Fruit fly (Drosophila melanogaster) whole organism, embryonic: ENCODE measurements around the gene CG9240.

ENCODE experiments used
- Bgb ChIP-seq: fragments of 200-800 bp; sonication (Bioruptor generic); IDR thresholded peaks from 2 replicates; pipeline ENCODE4 v1.3.6; 2022; ENCODE audit warnings: missing biosample characterization, missing genetic modification characterization; ENCODE audit not compliant: partially characterized antibody
- Blimp-1 ChIP-seq: fragments of 200-800 bp; sonication (Bioruptor generic); optimal IDR thresholded peaks from 3 replicates; lab custom pipeline; 2018; ENCODE audit warnings: missing biosample characterization, missing genetic modification characterization, mild to moderate bottlenecking, moderate library complexity, missing genetic modification reagents
- CG12769 ChIP-seq: fragments of 200-800 bp; sonication (Bioruptor generic); optimal IDR thresholded peaks from 2 replicates; lab custom pipeline; 2019; ENCODE audit warnings: missing biosample characterization, mild to moderate bottlenecking, missing genetic modification characterization, moderate library complexity
- CG14667 ChIP-seq: fragments of 200-800 bp; sonication (Bioruptor generic); IDR thresholded peaks from 2 replicates; pipeline ENCODE4 v1.3.6; 2022; ENCODE audit warnings: missing biosample characterization, missing genetic modification characterization
- CG15269 ChIP-seq: fragments of 200-800 bp; sonication (Bioruptor generic); optimal IDR thresholded peaks from 2 replicates; lab custom pipeline; 2018; ENCODE audit warnings: missing biosample characterization, mild to moderate bottlenecking, missing genetic modification characterization, moderate library complexity
- CG15601 ChIP-seq: fragments of 200-800 bp; sonication (Bioruptor generic); optimal IDR thresholded peaks from 3 replicates; lab custom pipeline; 2019; ENCODE audit warnings: missing biosample characterization, mild to moderate bottlenecking, missing genetic modification characterization, moderate library complexity
- CG17186 ChIP-seq: fragments of 200-800 bp; sonication (Bioruptor generic); optimal IDR thresholded peaks from 3 replicates; lab custom pipeline; 2017; ENCODE audit warnings: missing biosample characterization, missing genetic modification reagents, missing genetic modification characterization
- CG17385 ChIP-seq: fragments of 200-800 bp; sonication (Bioruptor generic); optimal IDR thresholded peaks from 3 replicates; lab custom pipeline; 2018; ENCODE audit warnings: missing biosample characterization, mild to moderate bottlenecking, missing genetic modification characterization
- CG17829 ChIP-seq: fragments of 200-800 bp; optimal IDR thresholded peaks from 2 replicates; lab custom pipeline; 2019; ENCODE audit warnings: missing biosample characterization, mild to moderate bottlenecking, missing genetic modification characterization, moderate library complexity
- CG18262 ChIP-seq: fragments of 200-800 bp; optimal IDR thresholded peaks from 3 replicates; lab custom pipeline; 2019; ENCODE audit warnings: missing biosample characterization, mild to moderate bottlenecking, missing genetic modification characterization, moderate library complexity
- CG30020 ChIP-seq: fragments of 200-800 bp; optimal IDR thresholded peaks from 2 replicates; lab custom pipeline; 2019; ENCODE audit warnings: missing biosample characterization, mild to moderate bottlenecking, missing genetic modification characterization, moderate library complexity
- CG31441 ChIP-seq: fragments of 200-800 bp; sonication (Bioruptor generic); IDR thresholded peaks from 2 replicates; pipeline ENCODE4 v1.3.6; 2022; ENCODE audit warnings: missing biosample characterization, missing genetic modification characterization
- CG33213 ChIP-seq: fragments of 200-800 bp; sonication (Bioruptor generic); optimal IDR thresholded peaks from 3 replicates; lab custom pipeline; 2016; ENCODE audit warnings: missing biosample characterization, missing genetic modification characterization
- CG4404 ChIP-seq: fragments of 200-800 bp; sonication (Bioruptor generic); IDR thresholded peaks from 2 replicates; pipeline ENCODE4 v1.3.6; 2022; ENCODE audit warnings: missing biosample characterization, missing genetic modification characterization
- CG7928 ChIP-seq: fragments of 200-800 bp; sonication (Bioruptor generic); optimal IDR thresholded peaks from 2 replicates; lab custom pipeline; 2017; ENCODE audit warnings: missing biosample characterization, mild to moderate bottlenecking, missing genetic modification characterization
- CG7963 ChIP-seq: fragments of 200-800 bp; sonication (Bioruptor generic); IDR thresholded peaks from 3 replicates; pipeline ENCODE4 v1.3.6; 2022; ENCODE audit warnings: missing biosample characterization, missing genetic modification characterization; ENCODE audit not compliant: partially characterized antibody
- CG7987 ChIP-seq: fragments of 200-800 bp; sonication (Bioruptor generic); optimal IDR thresholded peaks from 2 replicates; lab custom pipeline; 2018; ENCODE audit warnings: missing biosample characterization, mild to moderate bottlenecking, missing genetic modification characterization, moderate library complexity
- CG8924 ChIP-seq: fragments of 200-800 bp; optimal IDR thresholded peaks from 3 replicates; lab custom pipeline; 2019; ENCODE audit warnings: missing biosample characterization, mild to moderate bottlenecking, missing genetic modification characterization, moderate library complexity
- CG9797 ChIP-seq: fragments of 200-800 bp; sonication (Bioruptor generic); optimal IDR thresholded peaks from 3 replicates; lab custom pipeline; 2018; ENCODE audit warnings: missing biosample characterization, mild to moderate bottlenecking, missing genetic modification characterization
- CTCF ChIP-seq: fragments of 200-800 bp; sonication (Bioruptor generic); optimal IDR thresholded peaks from 2 replicates; lab custom pipeline; 2017; ENCODE audit warnings: missing biosample characterization, mild to moderate bottlenecking, missing genetic modification characterization, moderate library complexity
- Dll ChIP-seq: fragments of 200-800 bp; sonication (Bioruptor generic); IDR thresholded peaks from 4 replicates; pipeline ENCODE4 v1.3.6; 2022; ENCODE audit warnings: missing biosample characterization, missing genetic modification characterization; ENCODE audit not compliant: partially characterized antibody
- HLH4C ChIP-seq: fragments of 200-800 bp; sonication (Bioruptor generic); IDR thresholded peaks from 3 replicates; pipeline ENCODE4 v1.3.6; 2022; ENCODE audit warnings: missing biosample characterization, missing genetic modification characterization; ENCODE audit not compliant: partially characterized antibody
- Hand ChIP-seq: fragments of 200-800 bp; sonication (Bioruptor generic); optimal IDR thresholded peaks from 2 replicates; lab custom pipeline; 2017; ENCODE audit warnings: mild to moderate bottlenecking, missing biosample characterization, missing genetic modification reagents, missing genetic modification characterization
- Hey ChIP-seq: fragments of 200-800 bp; sonication (Bioruptor generic); optimal IDR thresholded peaks from 3 replicates; lab custom pipeline; 2018; ENCODE audit warnings: missing biosample characterization, mild to moderate bottlenecking, missing genetic modification characterization
- HmgZ ChIP-seq: fragments of 200-800 bp; sonication (Bioruptor generic); optimal IDR thresholded peaks from 2 replicates; lab custom pipeline; 2018; ENCODE audit warnings: missing biosample characterization, mild to moderate bottlenecking, missing genetic modification characterization
- Lhr ChIP-seq: fragments of 200-800 bp; sonication (Bioruptor generic); optimal IDR thresholded peaks from 3 replicates; lab custom pipeline; 2017; ENCODE audit warnings: mild to moderate bottlenecking, missing biosample characterization, missing genetic modification reagents, missing genetic modification characterization
- MBD-R2 ChIP-seq: fragments of 200-800 bp; sonication (Bioruptor generic); IDR thresholded peaks from 2 replicates; pipeline ENCODE4 v1.3.6; 2022; ENCODE audit warnings: missing biosample characterization, missing genetic modification characterization
- MESR4 ChIP-seq: fragments of 200-800 bp; sonication (Bioruptor generic); optimal IDR thresholded peaks from 2 replicates; lab custom pipeline; 2018; ENCODE audit warnings: missing biosample characterization, mild to moderate bottlenecking, missing genetic modification characterization, moderate library complexity
- Med ChIP-seq: fragments of 200-800 bp; sonication (Bioruptor generic); peaks from one replicate; lab custom pipeline; 2016; ENCODE audit warnings: missing biosample characterization, missing genetic modification characterization, mild to moderate bottlenecking, inconsistent platforms, moderate library complexity
- Pdp1 ChIP-seq, 2 experiments: fragments of 200-800 bp; sonication (Bioruptor generic); optimal IDR thresholded peaks; 3 replicates each; lab custom pipeline; 2016; ENCODE audit warnings: missing biosample characterization in 2 of 2, missing genetic modification characterization in 2 of 2, mild to moderate bottlenecking in 1 of 2, moderate library complexity in 1 of 2
- Rfx ChIP-seq: fragments of 200-800 bp; sonication (Bioruptor generic); IDR thresholded peaks from 2 replicates; pipeline ENCODE4 v1.3.6; 2022; ENCODE audit warnings: missing biosample characterization, missing genetic modification characterization
- Rx ChIP-seq: fragments of 200-800 bp; sonication (Bioruptor generic); IDR thresholded peaks from 2 replicates; pipeline ENCODE4 v1.3.6; 2022; ENCODE audit warnings: missing biosample characterization, missing genetic modification characterization
- Sin3A ChIP-seq: fragments of >200 bp; optimal IDR thresholded peaks from 2 replicates; lab custom pipeline; 2018
- Stat92E ChIP-seq, 3 experiments: fragments of >200 bp in 2 of 3; fragments of 200-800 bp in 1 of 3; sonication (Bioruptor generic) in 1 of 3; optimal IDR thresholded peaks; 2 replicates each; lab custom pipeline; 2017 to 2019; ENCODE audit warnings: missing biosample characterization in 3 of 3, missing genetic modification characterization in 3 of 3, mild to moderate bottlenecking in 1 of 3, moderate library complexity in 1 of 3
- Xbp1 ChIP-seq: fragments of 200-800 bp; sonication (Bioruptor generic); optimal IDR thresholded peaks from 3 replicates; lab custom pipeline; 2016; ENCODE audit warnings: missing biosample characterization, mild to moderate bottlenecking, missing genetic modification characterization
- da ChIP-seq: fragments of 200-800 bp; sonication (Bioruptor generic); optimal IDR thresholded peaks from 2 replicates; lab custom pipeline; 2016; ENCODE audit warnings: missing biosample characterization, missing genetic modification characterization
- dm ChIP-seq: fragments of 200-800 bp; sonication (Bioruptor generic); optimal IDR thresholded peaks from 3 replicates; lab custom pipeline; 2016; ENCODE audit warnings: missing biosample characterization, missing genetic modification characterization
- fru ChIP-seq: fragments of >200 bp; optimal IDR thresholded peaks from 2 replicates; lab custom pipeline; 2017
- gcm2 ChIP-seq: fragments of 200-800 bp; sonication (Bioruptor generic); optimal IDR thresholded peaks from 2 replicates; lab custom pipeline; 2016; ENCODE audit warnings: missing biosample characterization, missing genetic modification characterization
- gfzf ChIP-seq: fragments of 200-800 bp; sonication (Bioruptor generic); optimal IDR thresholded peaks from 2 replicates; lab custom pipeline; 2016; ENCODE audit warnings: missing biosample characterization, mild to moderate bottlenecking, missing genetic modification characterization, moderate library complexity
- hth ChIP-seq: fragments of >200 bp; optimal IDR thresholded peaks from 2 replicates; lab custom pipeline; 2017; ENCODE audit warnings: inconsistent platforms
- insv ChIP-seq, 2 experiments: fragments of 200-800 bp; sonication (Bioruptor generic); optimal IDR thresholded peaks; 3 replicates each; lab custom pipeline; 2016 to 2018; ENCODE audit warnings: missing biosample characterization in 2 of 2, missing genetic modification characterization in 2 of 2
- kah ChIP-seq: fragments of 200-800 bp; sonication (Bioruptor generic); optimal IDR thresholded peaks from 2 replicates; lab custom pipeline; 2018; ENCODE audit warnings: missing biosample characterization, mild to moderate bottlenecking, missing genetic modification characterization
- ken ChIP-seq: fragments of 200-800 bp; sonication (Bioruptor generic); IDR thresholded peaks from 3 replicates; pipeline ENCODE4 v1.3.6; 2022; ENCODE audit warnings: missing biosample characterization, missing genetic modification characterization
- lbe ChIP-seq: fragments of 200-800 bp; sonication (Bioruptor generic); optimal IDR thresholded peaks from 2 replicates; lab custom pipeline; 2016; ENCODE audit warnings: missing biosample characterization, mild to moderate bottlenecking, missing genetic modification characterization
- nom ChIP-seq: fragments of 200-800 bp; sonication (Bioruptor generic); optimal IDR thresholded peaks from 2 replicates; lab custom pipeline; 2017; ENCODE audit warnings: missing biosample characterization, missing genetic modification characterization, mild to moderate bottlenecking, moderate library complexity, missing genetic modification reagents
- odd ChIP-seq: fragments of 200-800 bp; sonication (Bioruptor generic); optimal IDR thresholded peaks from 2 replicates; lab custom pipeline; 2017; ENCODE audit warnings: missing biosample characterization, mild to moderate bottlenecking, missing genetic modification characterization
- onecut ChIP-seq: fragments of 200-800 bp; sonication (Bioruptor generic); IDR thresholded peaks from 2 replicates; pipeline ENCODE4 v1.3.6; 2022; ENCODE audit warnings: missing biosample characterization, missing genetic modification characterization
- pzg ChIP-seq: fragments of 200-800 bp; sonication (Bioruptor generic); optimal IDR thresholded peaks from 3 replicates; lab custom pipeline; 2018; ENCODE audit warnings: missing biosample characterization, mild to moderate bottlenecking, missing genetic modification characterization, moderate library complexity
- slou ChIP-seq: fragments of 200-800 bp; sonication (Bioruptor generic); optimal IDR thresholded peaks from 3 replicates; lab custom pipeline; 2016; ENCODE audit warnings: missing biosample characterization, missing genetic modification characterization
- unc-4 ChIP-seq: fragments of 200-800 bp; sonication (Bioruptor generic); IDR thresholded peaks from 2 replicates; pipeline ENCODE4 v1.3.6; 2022; ENCODE audit warnings: missing biosample characterization, missing genetic modification characterization; ENCODE audit not compliant: partially characterized antibody

CG9240 gene

DNA sequence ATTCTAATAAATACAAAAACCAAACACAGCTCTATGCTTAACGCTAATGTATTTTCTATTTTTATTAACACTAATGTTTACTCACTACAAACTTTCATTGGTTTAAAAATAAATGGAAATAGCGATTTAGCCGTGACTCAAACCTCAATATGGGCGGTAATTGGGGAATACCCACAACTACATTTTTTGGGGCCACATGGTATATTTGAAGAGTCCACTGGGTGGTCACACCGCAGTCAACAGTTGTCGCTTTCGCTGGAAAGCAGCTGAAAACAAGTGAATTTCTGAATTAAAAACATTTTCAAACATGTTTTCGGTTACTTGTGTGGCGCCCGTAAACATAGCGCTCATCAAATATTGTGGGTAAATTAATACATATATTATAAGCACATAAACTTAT lies 47.9 kb upstream of the CG9240 start, which contains the start of gene Mvd:
Mvd (plus strand) TSS at position 222 of the 400 bp plus-strand sequence.
- no peak for TF ChIP-seq lbe (GFP tag; lab: Kevin White, UChicago)
- TF ChIP-seq insv (GFP tag; optimal IDR thresholded peaks at IDR 0.05; lab: Kevin White, UChicago): peak in 1 of 2 experiments; percentile 24
- no peak for TF ChIP-seq gcm2 (GFP tag; lab: Kevin White, UChicago)
- peak; percentile 51 for TF ChIP-seq Bgb (GFP tag; lab: Robert Waterston, UW)
- no peak for TF ChIP-seq fru (lab: Kevin White, UChicago)
- TF ChIP-seq CG12769: no peak
- no peak for TF ChIP-seq da (GFP tag; lab: Kevin White, UChicago)
- no peak for TF ChIP-seq onecut
- TF ChIP-seq pzg: peak; percentile 92
- TF ChIP-seq CG33213 (GFP tag; lab: Kevin White, UChicago): peak; percentile 31
- peak in 1 of 3 experiments; percentile 3 for TF ChIP-seq Stat92E (GFP tag; optimal IDR thresholded peaks at IDR 0.05; lab: Kevin White, UChicago)
- peak; percentile 14 for TF ChIP-seq Xbp1 (GFP tag; lab: Kevin White, UChicago)
- peak; percentile 81 for TF ChIP-seq Med (GFP tag; lab: Kevin White, UChicago)
- peak; percentile 26 for TF ChIP-seq CG17186 (GFP tag; lab: Kevin White, UChicago)
- peak; percentile 38 for TF ChIP-seq CG7928 (GFP tag; lab: Kevin White, UChicago)
- no peak for TF ChIP-seq CG17385
- TF ChIP-seq dm: peak; percentile 46
- peak; percentile 33 for TF ChIP-seq kah (GFP tag; lab: Kevin White, UChicago)
- TF ChIP-seq unc-4 (GFP tag; lab: Robert Waterston, UW): 0 out of 2 replicates have a peak, but pooled peaks have one; percentile 35
- peak; percentile 74 for TF ChIP-seq HmgZ
- TF ChIP-seq Pdp1 (GFP tag; optimal IDR thresholded peaks at IDR 0.05; lab: Kevin White, UChicago): peak in 1 of 2 experiments; percentile 46
- TF ChIP-seq CG17829 (tag; lab: Kevin White, UChicago): peak; percentile 31
- no peak for TF ChIP-seq CG4404 (GFP tag; lab: Robert Waterston, UW)
- TF ChIP-seq Hand (GFP tag; lab: Kevin White, UChicago): no peak
- no peak for TF ChIP-seq CG7963 (GFP tag; lab: Robert Waterston, UW)
- TF ChIP-seq Rfx (GFP tag; lab: Robert Waterston, UW): no peak
- peak; percentile 7 for TF ChIP-seq nom (GFP tag; lab: Kevin White, UChicago)
- peak; percentile 78 for TF ChIP-seq MBD-R2 (GFP tag; lab: Robert Waterston, UW)
- peak; percentile 67 for TF ChIP-seq MESR4
- TF ChIP-seq CG31441 (GFP tag; lab: Robert Waterston, UW): no peak
- TF ChIP-seq Lhr (GFP tag; lab: Kevin White, UChicago): peak; percentile 29
- 0 out of 4 replicates have a peak, but pooled peaks have one; percentile 17 for TF ChIP-seq Dll (GFP tag; lab: Robert Waterston, UW)
- TF ChIP-seq gfzf: peak; percentile 94
- TF ChIP-seq hth: no peak
- peak; percentile 27 for TF ChIP-seq CG15601 (tag; lab: Kevin White, UChicago)
- peak; percentile 13; the same call in 1 of the 3 replicates for TF ChIP-seq HLH4C (GFP tag; lab: Robert Waterston, UW)
- no peak for TF ChIP-seq CG18262 (tag; lab: Kevin White, UChicago)
- peak; percentile 68 for TF ChIP-seq CTCF (GFP tag; lab: Kevin White, UChicago)
- TF ChIP-seq ken (GFP tag; lab: Robert Waterston, UW): peak; percentile 6; the same call in 1 of the 3 replicates
- peak; percentile 82 for TF ChIP-seq CG9797 (GFP tag; lab: Kevin White, UChicago)
- TF ChIP-seq Blimp-1 (GFP tag; lab: Kevin White, UChicago): peak; percentile 68
- TF ChIP-seq CG7987 (GFP tag; lab: Kevin White, UChicago): peak; percentile 19
- TF ChIP-seq odd (GFP tag; lab: Kevin White, UChicago): no peak
- no peak for TF ChIP-seq slou (GFP tag; lab: Kevin White, UChicago)
- no peak for TF ChIP-seq CG15269 (tag; lab: Kevin White, UChicago)
- peak; percentile 39 for TF ChIP-seq CG30020 (tag; lab: Kevin White, UChicago)
- no peak for TF ChIP-seq Hey (tag; lab: Kevin White, UChicago)
- TF ChIP-seq CG14667: no peak
- peak; percentile 5 for TF ChIP-seq CG8924 (tag; lab: Kevin White, UChicago)
- no peak for TF ChIP-seq Rx (GFP tag; lab: Robert Waterston, UW)
- peak; percentile 4 for TF ChIP-seq Sin3A (lab: Kevin White, UChicago)
